Worm (Caenorhabditis elegans) whole organism, L2 larva: ENCODE results near the gene dhs-31.
A peak's percentile ranks its signal among the peaks of the same experiment; 100 is the strongest.

Experiments used
- C34F6.9 ChIP-seq: fragments of 150-350 bp; optimal IDR thresholded peaks from 2 replicates; lab custom pipeline; 2014; ENCODE audit warnings: missing biosample characterization, missing genetic modification characterization
- crh-2 ChIP-seq: sonication (generic microtip); optimal IDR thresholded peaks from 2 replicates; lab custom pipeline; 2017; ENCODE audit warnings: missing biosample characterization, missing genetic modification characterization
- elt-1 ChIP-seq: fragments of 150-350 bp; optimal IDR thresholded peaks from 2 replicates; lab custom pipeline; 2014; ENCODE audit warnings: missing biosample characterization, missing genetic modification characterization
- elt-3 ChIP-seq: sonication (generic microtip); optimal IDR thresholded peaks from 2 replicates; lab custom pipeline; 2017; ENCODE audit warnings: missing biosample characterization, missing genetic modification characterization
- fos-1 ChIP-seq: fragments of 150-350 bp; optimal IDR thresholded peaks from 2 replicates; lab custom pipeline; 2014; ENCODE audit warnings: missing biosample characterization, missing genetic modification characterization
- lin-39 ChIP-seq: fragments of 150-350 bp; optimal IDR thresholded peaks from 2 replicates; lab custom pipeline; 2014; ENCODE audit warnings: missing biosample characterization, missing genetic modification reagents, missing genetic modification characterization
- nhr-12 ChIP-seq: fragments of 150-350 bp; optimal IDR thresholded peaks from 2 replicates; lab custom pipeline; 2014; ENCODE audit warnings: missing biosample characterization, missing genetic modification characterization
- unc-55 ChIP-seq: fragments of 150-350 bp; sonication (generic microtip); optimal IDR thresholded peaks from 3 replicates; lab custom pipeline; 2014; ENCODE audit warnings: missing biosample characterization, missing genetic modification reagents, missing genetic modification characterization
- unc-62 ChIP-seq: fragments of 150-350 bp; optimal IDR thresholded peaks from 2 replicates; lab custom pipeline; 2014; ENCODE audit warnings: missing biosample characterization, missing genetic modification reagents, missing genetic modification characterization
- ztf-11 ChIP-seq: sonication (generic microtip); optimal IDR thresholded peaks from 2 replicates; lab custom pipeline; 2017; ENCODE audit warnings: missing biosample characterization, missing genetic modification characterization

- TF ChIP-seq nhr-12 (tag; lab: Kevin White, UChicago) (no peak), elt-3 (tag; lab: Kevin White, UChicago) (no peak), lin-39 (tag; lab: Kevin White, UChicago) (no peak), C34F6.9 (tag; lab: Kevin White, UChicago) (peak; percentile 89), elt-1 (no peak), ztf-11 (no peak), unc-62 (GFP tag; lab: Kevin White, UChicago) (no peak), unc-55 (no peak), fos-1 (tag; lab: Kevin White, UChicago) (no peak), crh-2 (no peak)
Measured at ce11 chrIV:10085401-10086187, 44.9 kb upstream of the dhs-31 start, which contains the start of the genes col-2 and ndc-80.
